Worm (Caenorhabditis elegans): ENCODE results near the gene srsx-24.

DNA sequence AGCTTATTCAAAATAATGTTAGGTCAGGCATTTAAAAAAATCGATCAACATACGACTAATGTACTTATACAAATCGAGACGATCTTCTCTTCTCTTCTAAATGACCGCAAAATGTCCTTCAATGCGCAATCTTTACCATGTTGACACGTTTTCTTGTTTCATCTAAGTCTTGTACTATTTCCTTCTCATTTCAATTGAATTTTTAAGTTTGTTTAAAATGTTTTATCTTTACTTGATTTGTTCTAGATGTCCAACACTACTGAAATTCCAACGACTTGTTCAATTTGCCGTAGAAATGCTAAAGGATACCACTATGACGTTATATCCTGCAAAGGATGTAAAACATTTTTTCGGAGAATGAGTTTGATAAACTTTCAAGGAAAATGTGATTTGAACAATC is 37.3 kb downstream of the srsx-24 start, which contains the start of the genes nhr-263 and nhr-148:
- TF ChIP-seq unc-86 (tag; optimal IDR thresholded peaks at IDR 0.05) (no peak), syd-9 (tag; optimal IDR thresholded peaks at IDR 0.05) (no peak), hlh-13 (GFP tag; optimal IDR thresholded peaks at IDR 0.05) (no peak), fax-1 (tag; optimal IDR thresholded peaks at IDR 0.05) (no peak)
